Worm (Caenorhabditis elegans) whole organism, L2 larva: ENCODE measurements around the gene npp-10.

Experiments used
- C34F6.9 ChIP-seq: fragments of 150-350 bp; optimal IDR thresholded peaks from 2 replicates; lab custom pipeline; 2014; ENCODE audit warnings: missing biosample characterization, missing genetic modification characterization
- R02D3.7 ChIP-seq: fragments of 150-350 bp; optimal IDR thresholded peaks from 2 replicates; lab custom pipeline; 2014; ENCODE audit warnings: missing biosample characterization, missing genetic modification characterization
- alr-1 ChIP-seq: fragments of 150-350 bp; optimal IDR thresholded peaks from 2 replicates; lab custom pipeline; 2014; ENCODE audit warnings: missing biosample characterization, missing genetic modification characterization
- aly-2 ChIP-seq: fragments of 150-350 bp; optimal IDR thresholded peaks from 2 replicates; lab custom pipeline; 2014; ENCODE audit warnings: missing biosample characterization, missing genetic modification characterization
- ama-1 ChIP-seq: fragments of 150-350 bp; optimal IDR thresholded peaks from 2 replicates; lab custom pipeline; 2018; ENCODE audit warnings: inconsistent platforms
- blmp-1 ChIP-seq: sonication (generic microtip); optimal IDR thresholded peaks from 2 replicates; lab custom pipeline; 2017; ENCODE audit warnings: missing genetic modification characterization, mild to moderate bottlenecking, missing compliant biosample characterization, antibody characterized with exemption, moderate library complexity; ENCODE audit not compliant: insufficient read depth
- ceh-16 ChIP-seq: fragments of 150-350 bp; optimal IDR thresholded peaks from 2 replicates; lab custom pipeline; 2014; ENCODE audit warnings: missing biosample characterization, missing genetic modification characterization
- ceh-82 ChIP-seq: fragments of 150-350 bp; optimal IDR thresholded peaks from 2 replicates; lab custom pipeline; 2014; ENCODE audit warnings: missing biosample characterization, missing genetic modification characterization
- dmd-4 ChIP-seq: sonication (generic microtip); optimal IDR thresholded peaks from 2 replicates; lab custom pipeline; 2017; ENCODE audit warnings: missing biosample characterization, missing genetic modification characterization
- egl-27 ChIP-seq: sonication (generic microtip); optimal IDR thresholded peaks from 3 replicates; lab custom pipeline; 2017; ENCODE audit warnings: missing biosample characterization, missing genetic modification reagents, missing genetic modification characterization
- elt-1 ChIP-seq: fragments of 150-350 bp; optimal IDR thresholded peaks from 2 replicates; lab custom pipeline; 2014; ENCODE audit warnings: missing biosample characterization, missing genetic modification characterization
- elt-3 ChIP-seq: sonication (generic microtip); optimal IDR thresholded peaks from 2 replicates; lab custom pipeline; 2017; ENCODE audit warnings: missing biosample characterization, missing genetic modification characterization
- fos-1 ChIP-seq: fragments of 150-350 bp; optimal IDR thresholded peaks from 2 replicates; lab custom pipeline; 2014; ENCODE audit warnings: missing biosample characterization, missing genetic modification characterization
- gmeb-1 ChIP-seq: fragments of 150-350 bp; optimal IDR thresholded peaks from 2 replicates; lab custom pipeline; 2014; ENCODE audit warnings: missing biosample characterization, missing genetic modification characterization
- lin-11 ChIP-seq: fragments of 150-350 bp; sonication (generic microtip); optimal IDR thresholded peaks from 2 replicates; lab custom pipeline; 2014; ENCODE audit warnings: missing biosample characterization, missing genetic modification characterization, inconsistent platforms, mixed read lengths
- lin-13 ChIP-seq: fragments of 150-350 bp; optimal IDR thresholded peaks from 2 replicates; lab custom pipeline; 2014; ENCODE audit warnings: missing biosample characterization, missing genetic modification reagents, missing genetic modification characterization
- lin-39 ChIP-seq: fragments of 150-350 bp; optimal IDR thresholded peaks from 2 replicates; lab custom pipeline; 2014; ENCODE audit warnings: missing biosample characterization, missing genetic modification reagents, missing genetic modification characterization
- lsy-2 ChIP-seq, 2 experiments: fragments of 150-350 bp in 1 of 2; sonication (generic microtip) in 1 of 2; optimal IDR thresholded peaks; 2 replicates each; lab custom pipeline; 2014 to 2017; ENCODE audit warnings: missing biosample characterization in 2 of 2, missing genetic modification characterization in 2 of 2
- mab-5 ChIP-seq: fragments of 150-350 bp; optimal IDR thresholded peaks from 2 replicates; lab custom pipeline; 2014; ENCODE audit warnings: missing biosample characterization, missing genetic modification characterization
- mbf-1 ChIP-seq: sonication (generic microtip); optimal IDR thresholded peaks from 2 replicates; lab custom pipeline; 2017; ENCODE audit warnings: missing biosample characterization, missing genetic modification characterization
- mdl-1 ChIP-seq, 2 experiments: fragments of 150-350 bp in 1 of 2; sonication (generic microtip) in 1 of 2; optimal IDR thresholded peaks; 2 replicates each; lab custom pipeline; 2017; ENCODE audit warnings: missing biosample characterization in 2 of 2, missing genetic modification characterization in 2 of 2
- nhr-11 ChIP-seq: fragments of 150-350 bp; optimal IDR thresholded peaks from 2 replicates; lab custom pipeline; 2014; ENCODE audit warnings: missing biosample characterization, missing genetic modification characterization
- nhr-12 ChIP-seq: fragments of 150-350 bp; optimal IDR thresholded peaks from 2 replicates; lab custom pipeline; 2014; ENCODE audit warnings: missing biosample characterization, missing genetic modification characterization
- nhr-129 ChIP-seq: fragments of 150-350 bp; optimal IDR thresholded peaks from 2 replicates; lab custom pipeline; 2014; ENCODE audit warnings: missing biosample characterization, missing genetic modification characterization
- nhr-21 ChIP-seq: fragments of 150-350 bp; optimal IDR thresholded peaks from 2 replicates; lab custom pipeline; 2014; ENCODE audit warnings: missing biosample characterization, missing genetic modification characterization
- nhr-25 ChIP-seq: fragments of 150-350 bp; sonication (generic microtip); optimal IDR thresholded peaks from 3 replicates; lab custom pipeline; 2014; ENCODE audit warnings: missing biosample characterization, missing genetic modification characterization
- peb-1 ChIP-seq: fragments of 150-350 bp; optimal IDR thresholded peaks from 2 replicates; lab custom pipeline; 2014; ENCODE audit warnings: missing biosample characterization, missing genetic modification characterization
- sem-4 ChIP-seq: fragments of 150-350 bp; optimal IDR thresholded peaks from 2 replicates; lab custom pipeline; 2014; ENCODE audit warnings: missing biosample characterization, missing genetic modification reagents, missing genetic modification characterization
- skn-1 ChIP-seq: sonication (generic microtip); optimal IDR thresholded peaks from 2 replicates; lab custom pipeline; 2017; ENCODE audit warnings: missing biosample characterization, missing genetic modification characterization
- sma-3 ChIP-seq: sonication (generic microtip); optimal IDR thresholded peaks from 2 replicates; lab custom pipeline; 2016; ENCODE audit warnings: missing genetic modification reagents, missing genetic modification characterization, missing compliant biosample characterization
- sma-9 ChIP-seq, 2 experiments: fragments of 150-350 bp in 1 of 2; sonication (generic microtip) in 1 of 2; optimal IDR thresholded peaks; 2 replicates each; lab custom pipeline; 2014 to 2016; ENCODE audit warnings: missing genetic modification characterization in 2 of 2, mild to moderate bottlenecking in 1 of 2, missing biosample characterization in 1 of 2, missing compliant biosample characterization in 1 of 2, missing genetic modification reagents in 1 of 2, moderate library complexity in 1 of 2
- snpc-4 ChIP-seq: fragments of 150-350 bp; optimal IDR thresholded peaks from 2 replicates; lab custom pipeline; 2014; ENCODE audit warnings: missing biosample characterization, missing genetic modification characterization
- unc-39 ChIP-seq: fragments of 150-350 bp; optimal IDR thresholded peaks from 2 replicates; lab custom pipeline; 2014; ENCODE audit warnings: missing biosample characterization, missing genetic modification characterization
- unc-55 ChIP-seq: fragments of 150-350 bp; sonication (generic microtip); optimal IDR thresholded peaks from 3 replicates; lab custom pipeline; 2014; ENCODE audit warnings: missing biosample characterization, missing genetic modification reagents, missing genetic modification characterization
- ztf-11 ChIP-seq: sonication (generic microtip); optimal IDR thresholded peaks from 2 replicates; lab custom pipeline; 2017; ENCODE audit warnings: missing biosample characterization, missing genetic modification characterization
- ztf-4 ChIP-seq: fragments of 150-350 bp; optimal IDR thresholded peaks from 2 replicates; lab custom pipeline; 2014; ENCODE audit warnings: missing biosample characterization, missing genetic modification characterization

Gene npp-10

DNA sequence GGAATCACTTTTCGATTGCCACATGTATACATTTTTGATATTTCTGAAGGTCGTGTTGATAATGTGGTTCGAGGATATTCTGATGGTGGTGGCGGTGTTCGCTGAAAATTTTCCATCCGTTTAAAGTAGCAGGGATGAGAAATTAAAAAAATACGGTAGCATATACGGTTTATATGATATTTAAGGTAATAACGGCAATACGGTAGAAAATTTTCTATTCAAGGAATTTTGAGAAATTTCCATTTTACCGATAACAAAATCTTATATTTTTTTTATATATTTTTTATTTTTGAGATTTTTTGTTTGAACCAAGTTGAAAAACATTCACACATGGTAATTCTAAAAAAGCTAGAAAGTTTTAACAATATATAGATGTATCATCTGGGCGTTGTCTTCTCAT lies 11.1 kb upstream of the npp-10 start, which contains the start of gene ZK328.6:
Gene ZK328.6 (minus strand): TSS at position 101 of the 400 bp plus-strand sequence.
- no peak for TF ChIP-seq ama-1
- TF ChIP-seq ztf-11 (tag; lab: Kevin White, UChicago) = no peak
- TF ChIP-seq elt-1 (tag; lab: Kevin White, UChicago) = no peak
- no peak for TF ChIP-seq lin-11 (tag; lab: Kevin White, UChicago)
- TF ChIP-seq unc-39 (tag; lab: Kevin White, UChicago) = no peak
- no peak for TF ChIP-seq lin-39 (tag; lab: Kevin White, UChicago)
- TF ChIP-seq ceh-16 (tag; lab: Kevin White, UChicago) = no peak
- TF ChIP-seq C34F6.9 = no peak
- no peak for TF ChIP-seq egl-27 (tag; lab: Kevin White, UChicago)

DNA sequence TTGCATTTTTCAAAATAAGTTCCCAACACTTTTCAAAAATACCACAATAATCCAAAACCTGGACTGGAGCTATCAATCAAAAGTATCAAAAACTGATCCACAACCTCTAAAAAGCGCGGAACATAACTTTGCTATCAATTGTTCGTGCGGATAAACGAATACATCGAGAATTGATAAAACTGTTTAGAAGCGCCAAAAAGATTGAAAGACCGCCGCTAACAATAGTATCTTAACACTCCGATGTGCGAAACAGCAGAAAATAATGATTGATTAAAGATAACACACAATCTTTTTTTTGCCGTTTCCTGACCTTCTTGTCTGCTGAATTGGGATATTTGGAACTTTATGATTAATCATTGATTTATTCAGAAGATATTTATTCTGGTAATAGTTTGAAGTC lies 9.1 kb upstream of the npp-10 start, which contains the start of gene tbx-7:
Gene tbx-7 (minus strand): TSS at position 101 of the 400 bp plus-strand sequence.
- TF ChIP-seq unc-39 (tag; lab: Kevin White, UChicago) = no peak
- no peak for TF ChIP-seq mbf-1 (tag; lab: Kevin White, UChicago)
- TF ChIP-seq aly-2 = no peak
- no peak for TF ChIP-seq blmp-1
- no peak for TF ChIP-seq ceh-82 (tag; lab: Kevin White, UChicago)
- no peak for TF ChIP-seq elt-3
- TF ChIP-seq alr-1 = no peak
- no peak for TF ChIP-seq lin-13
- no peak for TF ChIP-seq ama-1
- no peak for TF ChIP-seq snpc-4 (tag; lab: Kevin White, UChicago)
- TF ChIP-seq nhr-11 (tag; lab: Kevin White, UChicago) = no peak
- TF ChIP-seq dmd-4 (tag; lab: Kevin White, UChicago) = no peak
- TF ChIP-seq sem-4 (tag; lab: Kevin White, UChicago) = no peak
- TF ChIP-seq lsy-2 (tag; optimal IDR thresholded peaks at IDR 0.05; lab: Kevin White, UChicago) = no peak
- TF ChIP-seq skn-1 = no peak
- TF ChIP-seq mab-5 = no peak
- TF ChIP-seq ztf-4 (tag; lab: Kevin White, UChicago) = no peak
- no peak for TF ChIP-seq nhr-12
- TF ChIP-seq nhr-25 (tag; lab: Kevin White, UChicago) = no peak
- no peak for TF ChIP-seq lin-39 (tag; lab: Kevin White, UChicago)
- TF ChIP-seq, all 48 proteins: peak for 0

DNA sequence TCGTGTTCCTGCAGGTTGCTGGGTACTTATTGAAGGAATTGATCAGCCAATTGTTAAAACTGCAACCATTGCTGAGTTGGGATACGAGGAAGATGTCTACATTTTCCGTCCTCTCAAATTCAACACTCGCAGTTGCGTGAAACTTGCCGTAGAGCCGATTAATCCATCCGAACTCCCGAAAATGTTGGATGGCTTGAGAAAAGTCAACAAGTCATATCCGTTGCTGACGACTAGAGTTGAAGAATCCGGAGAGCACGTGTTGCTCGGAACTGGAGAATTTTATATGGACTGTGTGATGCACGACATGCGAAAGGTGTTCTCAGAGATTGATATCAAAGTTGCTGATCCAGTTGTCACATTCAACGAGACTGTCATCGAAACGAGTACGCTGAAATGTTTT lies 8.1 kb downstream of the npp-10 start:
- no peak for TF ChIP-seq nhr-12
- no peak for TF ChIP-seq ztf-11 (tag; lab: Kevin White, UChicago)
- TF ChIP-seq lin-39 (tag; lab: Kevin White, UChicago) = no peak
- TF ChIP-seq ama-1 = no peak

DNA sequence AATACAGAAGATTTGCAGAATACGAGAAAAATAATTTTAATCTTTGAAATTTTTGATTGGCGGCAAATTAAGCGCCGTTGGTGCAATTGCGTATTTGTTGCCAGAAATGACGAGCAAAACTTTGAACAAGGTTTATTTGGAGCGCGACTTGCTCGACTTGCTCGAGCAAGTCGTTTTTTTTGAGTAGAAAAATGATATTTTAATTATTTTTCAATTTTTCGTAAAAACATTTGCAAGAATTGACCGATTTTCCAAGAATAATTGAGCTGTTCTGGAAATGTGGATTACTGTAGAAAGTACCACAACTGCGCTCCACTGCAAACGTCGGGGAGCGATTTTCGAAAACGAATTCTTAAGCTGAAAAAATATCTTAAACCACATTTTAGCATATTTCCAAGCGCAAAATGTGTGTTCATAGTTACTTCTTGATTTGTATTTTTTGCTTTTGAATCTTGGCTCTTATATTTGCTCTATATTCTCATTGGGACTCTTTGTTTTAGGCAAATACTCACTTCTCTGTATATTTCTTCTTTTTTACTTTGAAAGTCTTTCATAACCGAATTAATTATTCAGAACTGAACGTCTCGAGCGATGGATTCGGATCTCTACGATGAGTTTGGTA lies 10.3 kb downstream of the npp-10 start, which contains the start of the genes gcna-1 and eftu-2:
Gene gcna-1 (minus strand): TSS at position 96 of the 622 bp plus-strand sequence.
Gene eftu-2 (plus strand): TSS at position 572 of the 622 bp plus-strand sequence.
- no peak for TF ChIP-seq ztf-11 (tag; lab: Kevin White, UChicago)
- no peak for TF ChIP-seq fos-1 (tag; lab: Kevin White, UChicago)
- no peak for TF ChIP-seq nhr-21 (tag; lab: Kevin White, UChicago)
- no peak for TF ChIP-seq sem-4 (tag; lab: Kevin White, UChicago)
- TF ChIP-seq lin-39 (tag; lab: Kevin White, UChicago) = no peak
- peak; percentile 16 for TF ChIP-seq nhr-129 (tag; lab: Kevin White, UChicago)
- no peak for TF ChIP-seq peb-1 (tag; lab: Kevin White, UChicago)
- no peak for TF ChIP-seq sma-9 (GFP tag; optimal IDR thresholded peaks at IDR 0.05; lab: Kevin White, UChicago)
- TF ChIP-seq sma-9 (tag; optimal IDR thresholded peaks at IDR 0.05; lab: Kevin White, UChicago) = no peak
- peak; percentile 47 for TF ChIP-seq unc-55 (GFP tag; lab: Kevin White, UChicago)
- TF ChIP-seq lin-13 = no peak
- peak; percentile 76 to 96 for TF ChIP-seq lsy-2 (tag; optimal IDR thresholded peaks at IDR 0.05; lab: Kevin White, UChicago)
- TF ChIP-seq mdl-1 (tag; optimal IDR thresholded peaks at IDR 0.05; lab: Kevin White, UChicago) = no peak
- TF ChIP-seq blmp-1 = no peak
- no peak for TF ChIP-seq R02D3.7 (tag; lab: Kevin White, UChicago)
- no peak for TF ChIP-seq C34F6.9
- peak; percentile 20 for TF ChIP-seq sma-3 (GFP tag; lab: Kevin White, UChicago)
- no peak for TF ChIP-seq nhr-11 (tag; lab: Kevin White, UChicago)
- peak; percentile 72 for TF ChIP-seq gmeb-1
